Worm (Caenorhabditis elegans) whole organism, L2 larva: ENCODE results near the gene F56D6.8.
A peak's percentile ranks its signal among the peaks of the same experiment; 100 is the strongest.

Experiments used
- Y55F3AM.14 ChIP-seq: fragments of 200-800 bp; sonication (Bioruptor generic); optimal IDR thresholded peaks from 2 replicates; lab custom pipeline; 2018; ENCODE audit warnings: mild to moderate bottlenecking, missing genetic modification characterization, missing compliant biosample characterization
- ZK546.5 ChIP-seq: sonication (generic microtip); optimal IDR thresholded peaks from 2 replicates; lab custom pipeline; 2017; ENCODE audit warnings: missing biosample characterization, missing genetic modification characterization
- alr-1 ChIP-seq: fragments of 150-350 bp; optimal IDR thresholded peaks from 2 replicates; lab custom pipeline; 2014; ENCODE audit warnings: missing biosample characterization, missing genetic modification characterization
- aly-2 ChIP-seq: fragments of 150-350 bp; optimal IDR thresholded peaks from 2 replicates; lab custom pipeline; 2014; ENCODE audit warnings: missing biosample characterization, missing genetic modification characterization
- ama-1 ChIP-seq: fragments of 150-350 bp; optimal IDR thresholded peaks from 2 replicates; lab custom pipeline; 2018; ENCODE audit warnings: inconsistent platforms
- blmp-1 ChIP-seq: sonication (generic microtip); optimal IDR thresholded peaks from 2 replicates; lab custom pipeline; 2017; ENCODE audit warnings: missing genetic modification characterization, mild to moderate bottlenecking, missing compliant biosample characterization, antibody characterized with exemption, moderate library complexity; ENCODE audit not compliant: insufficient read depth
- ceh-82 ChIP-seq: fragments of 150-350 bp; optimal IDR thresholded peaks from 2 replicates; lab custom pipeline; 2014; ENCODE audit warnings: missing biosample characterization, missing genetic modification characterization
- crh-2 ChIP-seq: sonication (generic microtip); optimal IDR thresholded peaks from 2 replicates; lab custom pipeline; 2017; ENCODE audit warnings: missing biosample characterization, missing genetic modification characterization
- dmd-4 ChIP-seq: sonication (generic microtip); optimal IDR thresholded peaks from 2 replicates; lab custom pipeline; 2017; ENCODE audit warnings: missing biosample characterization, missing genetic modification characterization
- egl-27 ChIP-seq: sonication (generic microtip); optimal IDR thresholded peaks from 3 replicates; lab custom pipeline; 2017; ENCODE audit warnings: missing biosample characterization, missing genetic modification reagents, missing genetic modification characterization
- elt-1 ChIP-seq: fragments of 150-350 bp; optimal IDR thresholded peaks from 2 replicates; lab custom pipeline; 2014; ENCODE audit warnings: missing biosample characterization, missing genetic modification characterization
- fos-1 ChIP-seq: fragments of 150-350 bp; optimal IDR thresholded peaks from 2 replicates; lab custom pipeline; 2014; ENCODE audit warnings: missing biosample characterization, missing genetic modification characterization
- gmeb-1 ChIP-seq: fragments of 150-350 bp; optimal IDR thresholded peaks from 2 replicates; lab custom pipeline; 2014; ENCODE audit warnings: missing biosample characterization, missing genetic modification characterization
- lin-11 ChIP-seq: fragments of 150-350 bp; sonication (generic microtip); optimal IDR thresholded peaks from 2 replicates; lab custom pipeline; 2014; ENCODE audit warnings: missing biosample characterization, missing genetic modification characterization, inconsistent platforms, mixed read lengths
- lin-13 ChIP-seq: fragments of 150-350 bp; optimal IDR thresholded peaks from 2 replicates; lab custom pipeline; 2014; ENCODE audit warnings: missing biosample characterization, missing genetic modification reagents, missing genetic modification characterization
- lin-39 ChIP-seq: fragments of 150-350 bp; optimal IDR thresholded peaks from 2 replicates; lab custom pipeline; 2014; ENCODE audit warnings: missing biosample characterization, missing genetic modification reagents, missing genetic modification characterization
- lsy-2 ChIP-seq, 2 experiments: fragments of 150-350 bp in 1 of 2; sonication (generic microtip) in 1 of 2; optimal IDR thresholded peaks; 2 replicates each; lab custom pipeline; 2014 to 2017; ENCODE audit warnings: missing biosample characterization in 2 of 2, missing genetic modification characterization in 2 of 2
- mab-5 ChIP-seq: fragments of 150-350 bp; optimal IDR thresholded peaks from 2 replicates; lab custom pipeline; 2014; ENCODE audit warnings: missing biosample characterization, missing genetic modification characterization
- mdl-1 ChIP-seq, 2 experiments: fragments of 150-350 bp in 1 of 2; sonication (generic microtip) in 1 of 2; optimal IDR thresholded peaks; 2 replicates each; lab custom pipeline; 2017; ENCODE audit warnings: missing biosample characterization in 2 of 2, missing genetic modification characterization in 2 of 2
- nhr-10 ChIP-seq: sonication (generic microtip); optimal IDR thresholded peaks from 2 replicates; lab custom pipeline; 2017; ENCODE audit warnings: missing biosample characterization, missing genetic modification characterization
- nhr-11 ChIP-seq: fragments of 150-350 bp; optimal IDR thresholded peaks from 2 replicates; lab custom pipeline; 2014; ENCODE audit warnings: missing biosample characterization, missing genetic modification characterization
- nhr-12 ChIP-seq: fragments of 150-350 bp; optimal IDR thresholded peaks from 2 replicates; lab custom pipeline; 2014; ENCODE audit warnings: missing biosample characterization, missing genetic modification characterization
- nhr-237 ChIP-seq: fragments of 150-350 bp; optimal IDR thresholded peaks from 2 replicates; lab custom pipeline; 2014; ENCODE audit warnings: missing biosample characterization, missing genetic modification characterization
- nhr-25 ChIP-seq: fragments of 150-350 bp; sonication (generic microtip); optimal IDR thresholded peaks from 3 replicates; lab custom pipeline; 2014; ENCODE audit warnings: missing biosample characterization, missing genetic modification characterization
- nhr-6 ChIP-seq: fragments of 150-350 bp; optimal IDR thresholded peaks from 2 replicates; lab custom pipeline; 2014; ENCODE audit warnings: missing biosample characterization, missing genetic modification characterization
- nhr-77 ChIP-seq: fragments of 150-350 bp; optimal IDR thresholded peaks from 2 replicates; lab custom pipeline; 2014; ENCODE audit warnings: missing biosample characterization, missing genetic modification characterization
- peb-1 ChIP-seq: fragments of 150-350 bp; optimal IDR thresholded peaks from 2 replicates; lab custom pipeline; 2014; ENCODE audit warnings: missing biosample characterization, missing genetic modification characterization
- sem-4 ChIP-seq: fragments of 150-350 bp; optimal IDR thresholded peaks from 2 replicates; lab custom pipeline; 2014; ENCODE audit warnings: missing biosample characterization, missing genetic modification reagents, missing genetic modification characterization
- skn-1 ChIP-seq: sonication (generic microtip); optimal IDR thresholded peaks from 2 replicates; lab custom pipeline; 2017; ENCODE audit warnings: missing biosample characterization, missing genetic modification characterization
- sma-3 ChIP-seq: sonication (generic microtip); optimal IDR thresholded peaks from 2 replicates; lab custom pipeline; 2016; ENCODE audit warnings: missing genetic modification reagents, missing genetic modification characterization, missing compliant biosample characterization
- sma-9 ChIP-seq, 2 experiments: fragments of 150-350 bp in 1 of 2; sonication (generic microtip) in 1 of 2; optimal IDR thresholded peaks; 2 replicates each; lab custom pipeline; 2014 to 2016; ENCODE audit warnings: missing genetic modification characterization in 2 of 2, mild to moderate bottlenecking in 1 of 2, missing biosample characterization in 1 of 2, missing compliant biosample characterization in 1 of 2, missing genetic modification reagents in 1 of 2, moderate library complexity in 1 of 2
- unc-39 ChIP-seq: fragments of 150-350 bp; optimal IDR thresholded peaks from 2 replicates; lab custom pipeline; 2014; ENCODE audit warnings: missing biosample characterization, missing genetic modification characterization
- unc-55 ChIP-seq: fragments of 150-350 bp; sonication (generic microtip); optimal IDR thresholded peaks from 3 replicates; lab custom pipeline; 2014; ENCODE audit warnings: missing biosample characterization, missing genetic modification reagents, missing genetic modification characterization
- unc-62 ChIP-seq: fragments of 150-350 bp; optimal IDR thresholded peaks from 2 replicates; lab custom pipeline; 2014; ENCODE audit warnings: missing biosample characterization, missing genetic modification reagents, missing genetic modification characterization

The F56D6.8 gene

DNA sequence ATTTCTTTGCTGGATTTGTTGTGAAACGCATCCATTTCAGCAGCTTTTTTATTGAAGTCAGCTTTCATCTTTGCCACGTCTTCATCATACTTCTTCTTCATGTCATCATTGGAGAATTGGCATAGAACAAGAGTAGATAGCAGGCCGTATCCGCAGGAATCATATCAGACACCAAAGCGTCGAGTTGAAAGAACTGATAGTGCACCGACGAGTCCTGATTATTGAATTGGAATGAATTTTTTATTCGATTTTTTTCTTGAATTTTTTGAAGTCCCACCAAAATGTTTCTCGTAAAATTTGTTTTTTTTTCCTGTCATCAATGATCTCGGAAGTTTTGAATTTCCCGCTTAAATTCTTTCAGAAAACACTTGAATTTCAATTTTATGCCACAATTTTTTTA is 12.2 kb upstream of the F56D6.8 start, which contains the start of gene F56D6.11:
Gene F56D6.11, minus strand, starts transcription at position 101 of the 400 bp plus-strand sequence.
- TF ChIP-seq elt-1 (no peak), dmd-4 (no peak), nhr-77 (tag; lab: Kevin White, UChicago) (no peak), nhr-237 (tag; lab: Kevin White, UChicago) (no peak), Y55F3AM.14 (GFP tag; lab: Kevin White, UChicago) (no peak), lsy-2 (tag; optimal IDR thresholded peaks at IDR 0.05; lab: Kevin White, UChicago) (no peak), skn-1 (tag; lab: Kevin White, UChicago) (no peak), nhr-11 (tag; lab: Kevin White, UChicago) (no peak), unc-62 (GFP tag; lab: Kevin White, UChicago) (no peak), ceh-82 (tag; lab: Kevin White, UChicago) (no peak), sma-3 (GFP tag; lab: Kevin White, UChicago) (no peak), blmp-1 (tag; lab: Kevin White, UChicago) (no peak), ama-1 (lab: Kevin White, UChicago) (no peak), mdl-1 (tag; optimal IDR thresholded peaks at IDR 0.05; lab: Kevin White, UChicago) (no peak), nhr-25 (tag; lab: Kevin White, UChicago) (no peak), alr-1 (tag; lab: Kevin White, UChicago) (no peak)

DNA sequence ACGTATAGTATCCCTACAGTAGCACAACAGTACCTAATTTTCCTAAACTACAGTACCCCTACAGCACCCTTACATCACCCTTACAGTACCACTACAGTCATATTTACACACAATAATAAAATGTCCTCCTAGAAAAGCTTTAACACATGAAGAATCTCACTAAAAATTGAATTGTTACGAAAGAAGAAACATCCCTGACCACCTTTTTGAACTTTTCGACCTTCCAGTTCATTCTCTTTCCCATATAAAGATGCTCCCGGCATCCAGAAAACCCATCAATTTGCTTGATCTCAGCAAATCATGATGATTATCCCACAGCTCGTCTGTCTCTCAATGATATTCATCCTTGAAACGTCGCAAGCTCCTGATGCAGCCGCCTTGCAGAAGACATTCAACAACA is 10.4 kb upstream of the F56D6.8 start, which contains the start of gene F56D6.21:
Gene F56D6.21, plus strand, starts transcription at position 301 of the 400 bp plus-strand sequence.
- TF ChIP-seq peb-1 (tag; lab: Kevin White, UChicago) (no peak), lin-11 (tag; lab: Kevin White, UChicago) (no peak), lin-13 (GFP tag; lab: Kevin White, UChicago) (no peak), ZK546.5 (no peak), lin-39 (tag; lab: Kevin White, UChicago) (no peak), fos-1 (tag; lab: Kevin White, UChicago) (no peak), sma-3 (GFP tag; lab: Kevin White, UChicago) (no peak), nhr-12 (tag; lab: Kevin White, UChicago) (no peak), elt-1 (no peak), mab-5 (tag; lab: Kevin White, UChicago) (no peak), unc-39 (no peak), nhr-6 (no peak), nhr-237 (tag; lab: Kevin White, UChicago) (no peak), sem-4 (tag; lab: Kevin White, UChicago) (no peak), ama-1 (lab: Kevin White, UChicago) (no peak), Y55F3AM.14 (GFP tag; lab: Kevin White, UChicago) (no peak), mdl-1 (tag; optimal IDR thresholded peaks at IDR 0.05; lab: Kevin White, UChicago) (no peak), unc-55 (no peak), aly-2 (tag; lab: Kevin White, UChicago) (no peak), gmeb-1 (tag; lab: Kevin White, UChicago) (no peak)

DNA sequence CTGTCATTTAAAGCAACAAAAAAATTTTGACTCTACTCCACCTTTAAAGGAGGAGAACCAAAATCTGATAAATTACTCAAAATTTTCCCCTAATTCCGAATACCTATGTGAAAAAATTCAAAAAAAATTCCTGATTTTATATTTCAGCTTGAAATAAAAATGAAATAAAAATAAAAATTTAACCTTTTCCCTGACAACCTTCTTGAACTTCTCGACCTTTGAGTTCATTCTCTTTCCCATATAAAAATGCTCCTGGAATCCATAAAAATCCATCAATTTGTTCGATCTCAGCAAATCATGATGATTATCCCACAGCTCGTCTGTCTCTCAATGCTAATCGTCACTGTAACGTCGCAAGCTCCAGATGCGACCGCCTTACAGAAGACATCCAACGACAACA is 8.7 kb upstream of the F56D6.8 start, which contains the start of gene F56D6.6:
Gene F56D6.6, plus strand, starts transcription at position 301 of the 400 bp plus-strand sequence.
- no peak for TF ChIP-seq ama-1 (lab: Kevin White, UChicago)
- TF ChIP-seq, all 48 proteins: peak for 0

DNA sequence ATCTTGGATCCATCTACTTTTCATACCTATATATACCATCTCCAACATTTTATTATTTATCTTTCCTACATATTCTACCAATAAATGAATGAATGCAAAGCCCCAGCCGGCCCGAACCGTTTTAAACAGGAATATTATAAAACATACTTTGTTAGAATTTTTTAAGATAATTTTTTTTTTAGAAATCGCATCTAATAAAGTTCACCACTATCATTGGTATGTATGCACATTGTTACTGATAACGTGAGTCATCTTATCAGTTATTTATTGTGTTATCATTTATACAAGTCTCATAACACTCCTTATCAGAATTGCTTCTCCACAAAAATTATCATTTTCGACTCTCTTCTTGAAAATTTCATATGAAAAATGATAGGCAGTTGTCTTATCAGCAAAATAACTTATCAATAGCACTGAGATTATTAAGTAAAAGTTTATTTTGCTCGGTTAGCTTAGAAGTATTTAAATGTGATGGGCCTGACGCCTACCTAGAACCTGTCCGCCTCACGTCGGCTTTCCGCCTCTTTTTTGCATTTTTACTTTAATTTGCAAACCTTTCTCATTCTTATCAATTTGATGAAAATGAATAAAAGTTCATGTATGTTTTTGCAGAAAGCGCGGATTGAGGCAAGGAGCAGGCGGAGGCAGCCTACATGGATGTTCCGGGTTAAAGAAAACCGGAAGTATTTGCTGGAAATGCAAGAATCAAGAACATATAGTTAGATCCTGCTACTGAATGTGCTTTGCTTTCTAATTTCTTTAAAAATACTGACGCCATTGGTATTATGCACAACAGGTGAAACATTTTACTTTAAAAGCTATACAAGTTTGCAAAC is 5.7 kb upstream of the F56D6.8 start, which contains the start of gene srz-62:
Gene srz-62, plus strand, starts transcription at position 786 of the 836 bp plus-strand sequence.
- TF ChIP-seq egl-27 = peak; percentile 92
- peak in 1 of 2 experiments; percentile 55 for TF ChIP-seq mdl-1 (tag; optimal IDR thresholded peaks at IDR 0.05; lab: Kevin White, UChicago)
- TF ChIP-seq nhr-10 = no peak
- no peak for TF ChIP-seq Y55F3AM.14 (GFP tag; lab: Kevin White, UChicago)
- TF ChIP-seq gmeb-1 (tag; lab: Kevin White, UChicago) = peak; percentile 72
- peak; percentile 48 for TF ChIP-seq crh-2
- peak; percentile 100 for TF ChIP-seq fos-1 (tag; lab: Kevin White, UChicago)
- TF ChIP-seq sma-9 (GFP tag; optimal IDR thresholded peaks at IDR 0.05; lab: Kevin White, UChicago) = peak; percentile 49
- TF ChIP-seq sma-9 (tag; optimal IDR thresholded peaks at IDR 0.05; lab: Kevin White, UChicago) = no peak
